Fruit fly (Drosophila melanogaster) whole organism, wandering third instar larva: ENCODE data around the gene mei-P26.

Source experiments
- CG32264 ChIP-seq: fragments of 200-800 bp; sonication (Bioruptor generic); optimal IDR thresholded peaks from 2 replicates; lab custom pipeline; 2016; ENCODE audit warnings: missing biosample characterization, missing genetic modification characterization
- CrebA ChIP-seq: fragments of 200-800 bp; sonication (Bioruptor generic); optimal IDR thresholded peaks from 2 replicates; lab custom pipeline; 2016; ENCODE audit warnings: missing biosample characterization, mild to moderate bottlenecking, missing genetic modification characterization, borderline replicate concordance
- h ChIP-seq: fragments of 200-800 bp; sonication (Bioruptor generic); optimal IDR thresholded peaks from 3 replicates; lab custom pipeline; 2016; ENCODE audit warnings: missing biosample characterization, mild to moderate bottlenecking, missing genetic modification characterization
- tai ChIP-seq: sonication (Bioruptor generic); optimal IDR thresholded peaks from 2 replicates; lab custom pipeline; 2016; ENCODE audit warnings: missing biosample characterization, missing genetic modification characterization

DNA sequence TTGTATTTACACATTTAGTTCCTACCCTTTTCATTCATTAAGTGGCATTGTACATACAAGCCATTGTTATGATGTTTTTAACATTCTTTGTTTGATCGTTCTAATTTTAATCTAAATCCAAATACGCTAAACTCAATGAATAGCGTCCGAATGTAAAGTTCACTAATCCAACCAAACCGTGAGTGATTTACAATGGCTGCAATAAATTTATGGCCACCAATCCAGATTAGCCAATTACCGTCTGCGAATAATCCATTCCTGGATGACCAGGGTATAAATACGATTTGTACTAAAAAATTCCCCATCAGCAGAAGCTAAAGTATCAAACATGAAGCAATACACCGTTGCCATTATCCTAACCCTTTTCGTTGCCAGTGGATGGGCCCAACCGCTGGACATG, 28.3 kb downstream of the mei-P26 start, which contains the start of gene CG12057:
- TF ChIP-seq h (GFP tag; lab: Kevin White, UChicago) (no peak), CG32264 (GFP tag; lab: Kevin White, UChicago) (no peak), tai (GFP tag; lab: Kevin White, UChicago) (no peak), CrebA (GFP tag; lab: Kevin White, UChicago) (no peak)
